Worm (Caenorhabditis elegans) whole organism, L4 larva: Measurements from ENCODE around the gene M106.8.

Source experiments
- F10B5.3 ChIP-seq: sonication (generic microtip); optimal IDR thresholded peaks from 2 replicates; lab custom pipeline; 2016; ENCODE audit warnings: mild to moderate bottlenecking, missing genetic modification characterization, missing compliant biosample characterization
- F26F4.8 ChIP-seq: fragments of 200-800 bp; sonication (Bioruptor generic); conservative IDR thresholded peaks from 2 replicates; pipeline ENCODE4 v1.3.6; 2022; ENCODE audit warnings: missing genetic modification characterization, missing compliant biosample characterization
- F44E2.7 ChIP-seq: fragments of 200-800 bp; sonication (Bioruptor generic); IDR thresholded peaks from 2 replicates; pipeline ENCODE4 v2.1.2; 2022; ENCODE audit warnings: missing genetic modification characterization, missing compliant biosample characterization
- F49E8.2 ChIP-seq: sonication (generic microtip); optimal IDR thresholded peaks from 2 replicates; lab custom pipeline; 2016; ENCODE audit warnings: missing compliant biosample characterization, mild to moderate bottlenecking, missing genetic modification characterization, borderline replicate concordance
- T20F7.1 ChIP-seq: fragments of 200-800 bp; sonication (Bioruptor generic); optimal IDR thresholded peaks from 2 replicates; lab custom pipeline; 2018; ENCODE audit warnings: mild to moderate bottlenecking, missing genetic modification characterization, missing compliant biosample characterization
- T26A8.4 ChIP-seq: fragments of 200-800 bp; sonication (Bioruptor generic); IDR thresholded peaks from 2 replicates; pipeline ENCODE4 v1.3.6; 2022; ENCODE audit warnings: missing genetic modification characterization, missing compliant biosample characterization
- Y105C5A.15 ChIP-seq: fragments of 200-800 bp; sonication (Bioruptor generic); IDR thresholded peaks from 2 replicates; pipeline ENCODE4 v1.3.6; 2022; ENCODE audit warnings: missing genetic modification characterization, missing compliant biosample characterization
- Y48G9A.11 ChIP-seq: fragments of 200-800 bp; sonication (Bioruptor generic); IDR thresholded peaks from 2 replicates; pipeline ENCODE4 v1.3.6; 2022; ENCODE audit warnings: missing genetic modification reagents, missing genetic modification characterization, missing compliant biosample characterization
- ama-1 ChIP-seq: fragments of 150-350 bp; optimal IDR thresholded peaks from 2 replicates; lab custom pipeline; 2014; ENCODE audit warnings: inconsistent platforms, mixed read lengths
- arid-1 ChIP-seq: fragments of 200-800 bp; sonication (Bioruptor generic); conservative IDR thresholded peaks from 2 replicates; pipeline ENCODE4 v1.3.6; 2022; ENCODE audit warnings: missing genetic modification reagents, missing genetic modification characterization, missing compliant biosample characterization
- attf-4 ChIP-seq: sonication (generic microtip); optimal IDR thresholded peaks from 3 replicates; lab custom pipeline; 2017; ENCODE audit warnings: missing biosample characterization, missing genetic modification characterization
- ceh-20 ChIP-seq: fragments of 200-800 bp; sonication (Bioruptor generic); IDR thresholded peaks from 2 replicates; pipeline ENCODE4 v1.3.6; 2022; ENCODE audit warnings: missing genetic modification reagents, missing genetic modification characterization, missing compliant biosample characterization
- ctbp-1 ChIP-seq: fragments of 200-800 bp; sonication (Bioruptor generic); IDR thresholded peaks from 2 replicates; pipeline ENCODE4 v1.3.6; 2022; ENCODE audit warnings: missing genetic modification reagents, missing genetic modification characterization, missing compliant biosample characterization
- daf-16 ChIP-seq, 3 experiments: sonication (generic microtip); optimal IDR thresholded peaks; 2 replicates each; lab custom pipeline; 2016 to 2017; ENCODE audit warnings: missing genetic modification characterization in 3 of 3, missing genetic modification reagents in 3 of 3, mild to moderate bottlenecking in 2 of 3, missing compliant biosample characterization in 2 of 3, missing biosample characterization in 1 of 3, moderate library complexity in 1 of 3
- dmd-6 ChIP-seq: fragments of 200-800 bp; sonication (Bioruptor generic); IDR thresholded peaks from 2 replicates; pipeline ENCODE4 v1.3.6; 2022; ENCODE audit warnings: missing genetic modification reagents, missing genetic modification characterization, missing compliant biosample characterization
- dmd-9 ChIP-seq: fragments of 200-800 bp; sonication (Bioruptor generic); IDR thresholded peaks from 2 replicates; pipeline ENCODE4 v1.3.6; 2022; ENCODE audit warnings: missing genetic modification reagents, missing genetic modification characterization, missing compliant biosample characterization
- dpl-1 ChIP-seq: fragments of 150-350 bp; optimal IDR thresholded peaks from 2 replicates; lab custom pipeline; 2014; ENCODE audit warnings: missing biosample characterization, missing genetic modification reagents, missing genetic modification characterization
- duxl-1 ChIP-seq: sonication (generic microtip); optimal IDR thresholded peaks from 2 replicates; lab custom pipeline; 2016; ENCODE audit warnings: mild to moderate bottlenecking, missing genetic modification characterization, moderate library complexity, missing compliant biosample characterization; ENCODE audit not compliant: poor library complexity
- dve-1 ChIP-seq: sonication (generic microtip); optimal IDR thresholded peaks from 2 replicates; lab custom pipeline; 2017; ENCODE audit warnings: antibody characterized with exemption, mild to moderate bottlenecking, missing genetic modification characterization, missing compliant biosample characterization; ENCODE audit not compliant: insufficient read depth
- egl-43 ChIP-seq: fragments of 200-800 bp; sonication (Bioruptor generic); IDR thresholded peaks from 2 replicates; pipeline ENCODE4 v1.3.6; 2022; ENCODE audit warnings: missing genetic modification reagents, missing genetic modification characterization, missing compliant biosample characterization
- fkh-10 ChIP-seq: fragments of 150-350 bp; optimal IDR thresholded peaks from 2 replicates; lab custom pipeline; 2014; ENCODE audit warnings: missing biosample characterization, missing genetic modification reagents, missing genetic modification characterization
- fos-1 ChIP-seq: fragments of 150-350 bp; optimal IDR thresholded peaks from 2 replicates; lab custom pipeline; 2014; ENCODE audit warnings: missing biosample characterization, missing genetic modification characterization
- hlh-11 ChIP-seq: fragments of 200-800 bp; sonication (Bioruptor generic); optimal IDR thresholded peaks from 2 replicates; lab custom pipeline; 2018; ENCODE audit warnings: mild to moderate bottlenecking, missing genetic modification characterization, missing compliant biosample characterization
- lin-1 ChIP-seq: fragments of 200-800 bp; sonication (Bioruptor generic); IDR thresholded peaks from 2 replicates; pipeline ENCODE4 v1.3.6; 2022; ENCODE audit warnings: missing genetic modification reagents, missing genetic modification characterization, missing compliant biosample characterization
- lin-15B ChIP-seq: fragments of 150-350 bp; sonication (generic microtip); optimal IDR thresholded peaks from 3 replicates; lab custom pipeline; 2014; ENCODE audit warnings: missing biosample characterization, missing genetic modification characterization
- lin-29 ChIP-seq: fragments of 200-800 bp; sonication (Bioruptor generic); IDR thresholded peaks from 2 replicates; pipeline ENCODE4 v1.3.6; 2022; ENCODE audit warnings: missing genetic modification reagents, missing genetic modification characterization, missing compliant biosample characterization
- lir-3 ChIP-seq: sonication (generic microtip); optimal IDR thresholded peaks from 2 replicates; lab custom pipeline; 2016; ENCODE audit warnings: mild to moderate bottlenecking, missing genetic modification characterization, missing compliant biosample characterization
- madf-5 ChIP-seq, 2 experiments: fragments of 200-800 bp; sonication (Bioruptor generic); IDR thresholded peaks; 2 replicates each; pipeline ENCODE4 v1.3.6; 2022; ENCODE audit warnings: missing compliant biosample characterization in 2 of 2, missing genetic modification characterization in 2 of 2
- mdt-29 ChIP-seq: fragments of 200-800 bp; sonication (Bioruptor generic); IDR thresholded peaks from 2 replicates; pipeline ENCODE4 v1.3.6; 2022; ENCODE audit warnings: missing genetic modification reagents, missing genetic modification characterization, missing compliant biosample characterization
- mep-1 ChIP-seq: fragments of 150-350 bp; sonication (generic microtip); optimal IDR thresholded peaks from 3 replicates; lab custom pipeline; 2014; ENCODE audit warnings: missing biosample characterization, missing genetic modification characterization
- mes-2 ChIP-seq: sonication (generic microtip); optimal IDR thresholded peaks from 2 replicates; lab custom pipeline; 2016; ENCODE audit warnings: missing genotype, mild to moderate bottlenecking, missing genetic modification characterization, missing compliant biosample characterization; ENCODE audit not compliant: poor library complexity, severe bottlenecking
- mxl-2 ChIP-seq: fragments of 200-800 bp; sonication (Bioruptor generic); conservative IDR thresholded peaks from 2 replicates; pipeline ENCODE4 v1.3.6; 2022; ENCODE audit warnings: missing genetic modification reagents, missing genetic modification characterization, missing compliant biosample characterization
- mxl-3 ChIP-seq: fragments of 200-800 bp; sonication (Bioruptor generic); optimal IDR thresholded peaks from 2 replicates; lab custom pipeline; 2018; ENCODE audit warnings: mild to moderate bottlenecking, missing genetic modification characterization, missing compliant biosample characterization
- nhr-10 ChIP-seq: fragments of 150-350 bp; optimal IDR thresholded peaks from 2 replicates; lab custom pipeline; 2014; ENCODE audit warnings: missing biosample characterization, missing genetic modification characterization
- nhr-11 ChIP-seq: fragments of 150-350 bp; optimal IDR thresholded peaks from 2 replicates; lab custom pipeline; 2014; ENCODE audit warnings: missing biosample characterization, missing genetic modification characterization
- nhr-111 ChIP-seq: fragments of 200-800 bp; sonication (Bioruptor generic); optimal IDR thresholded peaks from 2 replicates; lab custom pipeline; 2018; ENCODE audit warnings: mild to moderate bottlenecking, missing genetic modification characterization, missing compliant biosample characterization
- nhr-237 ChIP-seq: sonication (generic microtip); optimal IDR thresholded peaks from 2 replicates; lab custom pipeline; 2017; ENCODE audit warnings: missing biosample characterization, missing genetic modification characterization
- nhr-41 ChIP-seq: fragments of 200-800 bp; sonication (Bioruptor generic); IDR thresholded peaks from 2 replicates; pipeline ENCODE4 v1.3.6; 2022; ENCODE audit warnings: missing genetic modification reagents, missing genetic modification characterization, missing compliant biosample characterization
- nhr-42 ChIP-seq: fragments of 200-800 bp; sonication (Bioruptor generic); IDR thresholded peaks from 2 replicates; pipeline ENCODE4 v1.3.6; 2022; ENCODE audit warnings: missing genetic modification characterization, missing compliant biosample characterization
- nhr-76 ChIP-seq: fragments of 150-350 bp; optimal IDR thresholded peaks from 2 replicates; lab custom pipeline; 2014; ENCODE audit warnings: missing biosample characterization, missing genetic modification characterization
- nhr-77 ChIP-seq: fragments of 150-350 bp; optimal IDR thresholded peaks from 2 replicates; lab custom pipeline; 2014; ENCODE audit warnings: missing biosample characterization, missing genetic modification characterization
- rbr-2 ChIP-seq: sonication (generic microtip); optimal IDR thresholded peaks from 2 replicates; lab custom pipeline; 2016; ENCODE audit warnings: missing genotype, missing genetic modification characterization, missing compliant biosample characterization
- set-16 ChIP-seq: fragments of 200-800 bp; sonication (Bioruptor generic); IDR thresholded peaks from 2 replicates; pipeline ENCODE4 v1.3.6; 2022; ENCODE audit warnings: missing genetic modification reagents, missing genetic modification characterization, missing compliant biosample characterization
- snpc-1.2 ChIP-seq: fragments of 200-800 bp; sonication (Bioruptor generic); IDR thresholded peaks from 2 replicates; pipeline ENCODE4 v1.3.6; 2022; ENCODE audit warnings: missing genetic modification reagents, missing genetic modification characterization, missing compliant biosample characterization
- unc-130 ChIP-seq: sonication (generic microtip); optimal IDR thresholded peaks from 2 replicates; lab custom pipeline; 2016; ENCODE audit warnings: missing genetic modification reagents, missing genetic modification characterization, missing compliant biosample characterization
- vab-7 ChIP-seq: fragments of 200-800 bp; sonication (Bioruptor generic); IDR thresholded peaks from 2 replicates; pipeline ENCODE4 v1.3.6; 2022; ENCODE audit warnings: missing genetic modification reagents, missing genetic modification characterization, missing compliant biosample characterization
- zfp-3 ChIP-seq: fragments of 200-800 bp; sonication (Bioruptor generic); conservative IDR thresholded peaks from 2 replicates; pipeline ENCODE4 v1.3.6; 2022; ENCODE audit warnings: missing genetic modification reagents, missing genetic modification characterization, missing compliant biosample characterization

M106.8 gene

ce11 chrII:10867219-10867618 is 23.8 kb upstream of the M106.8 start (continued):
- TF ChIP-seq madf-5 (GFP tag; IDR thresholded peaks at IDR 0.05; lab: Robert Waterston, UW) (no peak), unc-130 (no peak), F26F4.8 (GFP tag; lab: Robert Waterston, UW) (no peak), lir-3 (tag; lab: Kevin White, UChicago) (no peak), F49E8.2 (tag; lab: Kevin White, UChicago) (no peak), fkh-10 (GFP tag; lab: Kevin White, UChicago) (no peak), snpc-1.2 (no peak), dpl-1 (GFP tag; lab: Kevin White, UChicago) (no peak), duxl-1 (no peak), lin-29 (GFP tag; lab: Robert Waterston, UW) (no peak), mxl-3 (no peak), lin-1 (GFP tag; lab: Robert Waterston, UW) (no peak), lin-15B (tag; lab: Kevin White, UChicago) (no peak), mdt-29 (GFP tag; lab: Robert Waterston, UW) (no peak), mep-1 (tag; lab: Kevin White, UChicago) (peak; percentile 29), nhr-77 (tag; lab: Kevin White, UChicago) (peak; percentile 19), dmd-6 (GFP tag; lab: Robert Waterston, UW) (peak; percentile 51), nhr-11 (no peak), ctbp-1 (GFP tag; lab: Robert Waterston, UW) (no peak), nhr-237 (tag; lab: Kevin White, UChicago) (no peak), vab-7 (no peak), dmd-9 (GFP tag; lab: Robert Waterston, UW) (no peak), Y105C5A.15 (GFP tag; lab: Robert Waterston, UW) (no peak), F44E2.7 (no peak), F10B5.3 (tag; lab: Kevin White, UChicago) (no peak), fos-1 (tag; lab: Kevin White, UChicago) (no peak), rbr-2 (tag; lab: Kevin White, UChicago) (no peak), mes-2 (tag; lab: Kevin White, UChicago) (peak; percentile 53), mxl-2 (no peak), nhr-10 (tag; lab: Kevin White, UChicago) (no peak), egl-43 (GFP tag; lab: Robert Waterston, UW) (no peak), ceh-20 (no peak), attf-4 (no peak), dve-1 (peak; percentile 82), nhr-111 (no peak), nhr-42 (GFP tag; lab: Robert Waterston, UW) (no peak), T26A8.4 (GFP tag; lab: Robert Waterston, UW) (no peak), hlh-11 (peak; percentile 51), ama-1 (lab: Kevin White, UChicago) (no peak), nhr-76 (tag; lab: Kevin White, UChicago) (no peak), arid-1 (no peak), Y48G9A.11 (no peak), T20F7.1 (no peak), nhr-41 (GFP tag; lab: Robert Waterston, UW) (no peak), set-16 (no peak), daf-16 (GFP tag; optimal IDR thresholded peaks at IDR 0.05; lab: Kevin White, UChicago) (no peak), daf-16 (tag; optimal IDR thresholded peaks at IDR 0.05; lab: Kevin White, UChicago) (peak; percentile 44), zfp-3 (GFP tag; lab: Robert Waterston, UW) (no peak)
